Fruit fly (Drosophila melanogaster) Kc167 (cell line): Measurements from ENCODE around the gene CG3652.

Experiments used
- Sin3A ChIP-seq: fragments of >200 bp; optimal IDR thresholded peaks from 2 replicates; lab custom pipeline; 2018; ENCODE audit warnings: missing external identifiers
- psq ChIP-seq: fragments of >200 bp; optimal IDR thresholded peaks from 2 replicates; lab custom pipeline; 2017; ENCODE audit warnings: missing external identifiers

dm6 chr2L:4386926-4387550 is 6.6 kb downstream of the CG3652 start, which contains the start of gene Psf2:
- no peak for TF ChIP-seq psq (lab: Kevin White, UChicago)
- TF ChIP-seq Sin3A: no peak
